Fruit fly (Drosophila melanogaster) whole organism: ENCODE data around the gene FER.

Source experiments
- CG8478 ChIP-seq: fragments of >200 bp; optimal IDR thresholded peaks from 2 replicates; lab custom pipeline; 2018; ENCODE audit warnings: inconsistent platforms
- Dll ChIP-seq: fragments of >200 bp; optimal IDR thresholded peaks from 2 replicates; lab custom pipeline; 2017
- psq ChIP-seq: fragments of >200 bp; optimal IDR thresholded peaks from 2 replicates; lab custom pipeline; 2017
- usp ChIP-seq: fragments of >200 bp; optimal IDR thresholded peaks from 2 replicates; lab custom pipeline; 2017; ENCODE audit warnings: missing biosample characterization, missing genetic modification characterization, mixed read lengths

DNA sequence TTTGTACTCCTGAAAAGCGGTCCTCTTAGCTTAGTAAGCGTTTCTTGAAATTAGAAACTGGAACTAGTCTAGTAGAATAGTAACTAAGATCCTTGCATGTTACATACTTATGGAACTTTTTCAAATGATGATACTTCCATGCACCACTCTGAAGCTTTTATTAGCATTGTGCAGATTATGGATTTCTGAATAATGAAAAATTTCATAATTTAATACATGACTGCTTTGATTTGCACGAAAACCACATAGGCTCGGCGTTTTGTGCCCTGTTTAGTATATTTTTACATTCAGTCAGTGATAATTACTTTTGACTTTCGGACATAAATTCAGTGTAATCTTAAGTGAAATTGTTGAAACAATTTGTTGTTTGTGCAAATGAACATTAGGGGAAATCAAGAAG lies 39.2 kb downstream of the FER start, which contains the start of gene CG43675:
- TF ChIP-seq CG8478 (lab: Kevin White, UChicago) (no peak), psq (no peak), Dll (lab: Kevin White, UChicago) (no peak), usp (no peak)
